Worm (Caenorhabditis elegans): ENCODE results near the gene srz-54.

Gene srz-54

ce11 chrV:16972134-16972533 is 8.3 kb upstream of the srz-54 start, which contains the start of gene srh-119:
Gene srh-119 (plus strand): TSS chrV:16972434.
- TF ChIP-seq eor-1 (tag; optimal IDR thresholded peaks at IDR 0.05) (no peak), lin-15B (tag; optimal IDR thresholded peaks at IDR 0.05) (no peak), lsy-12 (tag; optimal IDR thresholded peaks at IDR 0.05) (no peak), tbx-2 (tag; optimal IDR thresholded peaks at IDR 0.05) (no peak), ceh-16 (tag; optimal IDR thresholded peaks at IDR 0.05) (no peak)

- TF ChIP-seq tbx-2 (tag; optimal IDR thresholded peaks at IDR 0.05), result no peak
Observed at ce11 chrV:16973338-16973737, 7.1 kb upstream of the srz-54 start.

ce11 chrV:16974919-16975318 is 5.5 kb upstream of the srz-54 start, which contains the start of gene srx-54:
Gene srx-54 (plus strand): TSS chrV:16975219.
- TF ChIP-seq skn-1 (tag; optimal IDR thresholded peaks at IDR 0.05) (no peak), ceh-9 (tag; optimal IDR thresholded peaks at IDR 0.05) (no peak), aly-2 (tag; optimal IDR thresholded peaks at IDR 0.05) (no peak), ZK546.5 (tag; optimal IDR thresholded peaks at IDR 0.05) (no peak), pha-4 (tag; optimal IDR thresholded peaks at IDR 0.05) (no peak), unc-62 (GFP tag; optimal IDR thresholded peaks at IDR 0.05) (no peak), ceh-82 (tag; optimal IDR thresholded peaks at IDR 0.05) (no peak)

- TF ChIP-seq sea-2 (GFP tag; optimal IDR thresholded peaks at IDR 0.05) (no peak), daf-12 (tag; optimal IDR thresholded peaks at IDR 0.05) (no peak), ZK546.5 (tag; optimal IDR thresholded peaks at IDR 0.05) (no peak), fkh-2 (tag; optimal IDR thresholded peaks at IDR 0.05) (no peak), nhr-11 (tag; optimal IDR thresholded peaks at IDR 0.05) (no peak), ceh-28 (tag; optimal IDR thresholded peaks at IDR 0.05) (no peak), unc-62 (GFP tag; optimal IDR thresholded peaks at IDR 0.05) (no peak), zag-1 (tag; optimal IDR thresholded peaks at IDR 0.05) (no peak), egl-5 (tag; optimal IDR thresholded peaks at IDR 0.05) (no peak), pqm-1 (tag; optimal IDR thresholded peaks at IDR 0.05) (no peak), ama-1 (optimal IDR thresholded peaks at IDR 0.05) (no peak), nhr-77 (tag; optimal IDR thresholded peaks at IDR 0.05) (no peak), lin-15B (tag; optimal IDR thresholded peaks at IDR 0.05) (no peak), nhr-25 (tag; optimal IDR thresholded peaks at IDR 0.05) (no peak), fos-1 (tag; optimal IDR thresholded peaks at IDR 0.05) (no peak), nhr-23 (tag; optimal IDR thresholded peaks at IDR 0.05) (no peak), eor-1 (tag; optimal IDR thresholded peaks at IDR 0.05) (no peak), pha-4 (tag; optimal IDR thresholded peaks at IDR 0.05) (no peak), nhr-67 (tag; optimal IDR thresholded peaks at IDR 0.05) (no peak), mdl-1 (tag; optimal IDR thresholded peaks at IDR 0.05) (no peak)
Observed at ce11 chrV:16987035-16987434, 6.6 kb downstream of the srz-54 start, which contains the start of gene Y102A5C.40. Gene Y102A5C.40 (minus strand): TSS chrV:16987135.

ce11 chrV:16987783-16988182 is 7.3 kb downstream of the srz-54 start:
- TF ChIP-seq hmg-11 (tag; optimal IDR thresholded peaks at IDR 0.05) (no peak), nhr-11 (tag; optimal IDR thresholded peaks at IDR 0.05) (no peak)

- TF ChIP-seq tbx-2 (tag; optimal IDR thresholded peaks at IDR 0.05) (no peak), fkh-2 (tag; optimal IDR thresholded peaks at IDR 0.05) (no peak), lsy-12 (tag; optimal IDR thresholded peaks at IDR 0.05) (no peak), nhr-77 (tag; optimal IDR thresholded peaks at IDR 0.05) (no peak), nhr-12 (tag; optimal IDR thresholded peaks at IDR 0.05) (no peak), nhr-11 (tag; optimal IDR thresholded peaks at IDR 0.05) (no peak), R02D3.7 (tag; optimal IDR thresholded peaks at IDR 0.05) (no peak), ztf-11 (tag; optimal IDR thresholded peaks at IDR 0.05) (no peak)
Observed at ce11 chrV:16988614-16989013, 8.1 kb downstream of the srz-54 start, which contains the start of gene Y102A5C.27. Gene Y102A5C.27 (minus strand): TSS chrV:16988714.

- TF ChIP-seq zag-1 (tag; optimal IDR thresholded peaks at IDR 0.05) (no peak), daf-12 (tag; optimal IDR thresholded peaks at IDR 0.05) (no peak), nhr-67 (tag; optimal IDR thresholded peaks at IDR 0.05) (no peak), nhr-23 (tag; optimal IDR thresholded peaks at IDR 0.05) (no peak), egl-27 (tag; optimal IDR thresholded peaks at IDR 0.05) (no peak), ceh-82 (tag; optimal IDR thresholded peaks at IDR 0.05) (no peak), mml-1 (tag; optimal IDR thresholded peaks at IDR 0.05) (no peak), nhr-43 (tag; optimal IDR thresholded peaks at IDR 0.05; ENCODE audit: poor library complexity, severe bottlenecking) (no peak), fos-1 (tag; optimal IDR thresholded peaks at IDR 0.05) (no peak)
Observed at ce11 chrV:16991734-16992133, 11.3 kb downstream of the srz-54 start, which contains the start of gene srz-95. Gene srz-95 (plus strand): TSS chrV:16992034.
